Fruit fly (Drosophila melanogaster) whole organism: ENCODE results near the gene T48.

Experiments used
- CG8478 ChIP-seq: fragments of >200 bp; optimal IDR thresholded peaks from 2 replicates; lab custom pipeline; 2018; ENCODE audit warnings: inconsistent platforms
- EcR ChIP-seq, 2 experiments: fragments of >200 bp; optimal IDR thresholded peaks; 2 replicates each; lab custom pipeline; 2017; ENCODE audit warnings: missing biosample characterization in 2 of 2, missing genetic modification characterization in 2 of 2, missing genetic modification reagents in 2 of 2
- pan ChIP-seq: fragments of >200 bp; optimal IDR thresholded peaks from 2 replicates; lab custom pipeline; 2017

- TF ChIP-seq EcR (GFP tag; optimal IDR thresholded peaks at IDR 0.05; lab: Kevin White, UChicago) = no peak
- no peak for TF ChIP-seq pan
- no peak for TF ChIP-seq CG8478 (lab: Kevin White, UChicago)
Observed at dm6 chr3R:26928424-26928823, 46.9 kb downstream of the T48 start.
